Fruit fly (Drosophila melanogaster) whole organism, wandering third instar larva: ENCODE data around the gene CG31360.

ENCODE experiments used
- Abd-B ChIP-seq: fragments of >200 bp; optimal IDR thresholded peaks from 2 replicates; lab custom pipeline; 2017; ENCODE audit warnings: missing biosample characterization, missing genetic modification characterization
- CG32264 ChIP-seq: fragments of 200-800 bp; sonication (Bioruptor generic); optimal IDR thresholded peaks from 2 replicates; lab custom pipeline; 2016; ENCODE audit warnings: missing biosample characterization, missing genetic modification characterization
- CG9705 ChIP-seq: fragments of 200-800 bp; sonication (Bioruptor generic); optimal IDR thresholded peaks from 2 replicates; lab custom pipeline; 2018; ENCODE audit warnings: missing biosample characterization, mild to moderate bottlenecking, missing genetic modification characterization
- Dfd ChIP-seq: fragments of >200 bp; optimal IDR thresholded peaks from 2 replicates; lab custom pipeline; 2017; ENCODE audit warnings: missing biosample characterization, missing genetic modification characterization
- Dif ChIP-seq: fragments of 200-275, 200-300 bp; sonication (Bioruptor generic); optimal IDR thresholded peaks from 2 replicates; lab custom pipeline; 2018; ENCODE audit warnings: missing biosample characterization, missing genetic modification characterization; ENCODE audit not compliant: partially characterized antibody
- GATAd ChIP-seq: sonication (Bioruptor generic); optimal IDR thresholded peaks from 2 replicates; lab custom pipeline; 2016; ENCODE audit warnings: missing biosample characterization, missing genetic modification characterization
- HLH106 ChIP-seq: fragments of 200-800 bp; optimal IDR thresholded peaks from 3 replicates; lab custom pipeline; 2019; ENCODE audit warnings: missing biosample characterization, mild to moderate bottlenecking, missing genetic modification characterization, moderate library complexity
- Hnf4 ChIP-seq: fragments of 200-800 bp; sonication (Bioruptor generic); optimal IDR thresholded peaks from 2 replicates; lab custom pipeline; 2016; ENCODE audit warnings: missing biosample characterization, mild to moderate bottlenecking, missing genetic modification characterization
- Hr78 ChIP-seq: fragments of >200 bp; optimal IDR thresholded peaks from 2 replicates; lab custom pipeline; 2017; ENCODE audit warnings: missing biosample characterization, missing genetic modification characterization
- Hr83 ChIP-seq: fragments of 200-300 bp; sonication (Bioruptor generic); optimal IDR thresholded peaks from 2 replicates; lab custom pipeline; 2016; ENCODE audit warnings: missing biosample characterization, mild to moderate bottlenecking, missing genetic modification characterization, moderate library complexity; ENCODE audit not compliant: poor library complexity, severe bottlenecking
- Jra ChIP-seq: sonication (Bioruptor generic); optimal IDR thresholded peaks from 2 replicates; lab custom pipeline; 2016; ENCODE audit warnings: missing biosample characterization, missing genetic modification characterization
- Mio ChIP-seq: sonication (Bioruptor generic); optimal IDR thresholded peaks from 2 replicates; lab custom pipeline; 2016; ENCODE audit warnings: missing biosample characterization, missing genetic modification characterization
- Myc ChIP-seq: fragments of >200 bp; optimal IDR thresholded peaks from 2 replicates; lab custom pipeline; 2017
- Rel ChIP-seq, 2 experiments: fragments of 200-800 bp; sonication (Bioruptor generic) in 1 of 2; optimal IDR thresholded peaks; 2 replicates in 1 of 2; 3 replicates in 1 of 2; lab custom pipeline; 2016 to 2019; ENCODE audit warnings: mild to moderate bottlenecking in 2 of 2, missing biosample characterization in 2 of 2, missing genetic modification characterization in 2 of 2, moderate library complexity in 1 of 2
- Sp1 ChIP-seq: fragments of 200-800 bp; sonication (Bioruptor generic); optimal IDR thresholded peaks from 3 replicates; lab custom pipeline; 2019; ENCODE audit warnings: missing biosample characterization, mild to moderate bottlenecking, missing genetic modification characterization, moderate library complexity
- br ChIP-seq: fragments of 200-800 bp; sonication (Bioruptor generic); optimal IDR thresholded peaks from 2 replicates; lab custom pipeline; 2016; ENCODE audit warnings: missing biosample characterization, missing genetic modification characterization
- brk ChIP-seq: fragments of 200-800 bp; sonication (Bioruptor generic); optimal IDR thresholded peaks from 2 replicates; lab custom pipeline; 2016; ENCODE audit warnings: missing biosample characterization, mild to moderate bottlenecking, missing genetic modification characterization
- dl ChIP-seq, 2 experiments: fragments of 175-275, 200-275 bp in 1 of 2; fragments of 200-275 bp in 1 of 2; sonication (Bioruptor generic); optimal IDR thresholded peaks; lab custom pipeline; 2018; ENCODE audit warnings: mild to moderate bottlenecking in 2 of 2, missing biosample characterization in 2 of 2, missing genetic modification characterization in 2 of 2, moderate library complexity in 2 of 2; ENCODE audit not compliant: partially characterized antibody in 2 of 2, insufficient read depth in 1 of 2
- dmrt93B ChIP-seq: fragments of 200-800 bp; sonication (Bioruptor generic); optimal IDR thresholded peaks from 2 replicates; lab custom pipeline; 2018; ENCODE audit warnings: missing biosample characterization, mild to moderate bottlenecking, missing genetic modification characterization
- ey ChIP-seq: fragments of 200-800 bp; sonication (Bioruptor generic); optimal IDR thresholded peaks from 2 replicates; lab custom pipeline; 2016; ENCODE audit warnings: missing biosample characterization, missing genetic modification characterization
- foxo ChIP-seq, 2 experiments: fragments of 200-800 bp; sonication (Bioruptor generic); optimal IDR thresholded peaks; 2 replicates in 1 of 2; 3 replicates in 1 of 2; lab custom pipeline; 2016 to 2017; ENCODE audit warnings: missing biosample characterization in 2 of 2, missing genetic modification characterization in 2 of 2
- fru ChIP-seq: fragments of 200-800 bp; sonication (Bioruptor generic); optimal IDR thresholded peaks from 3 replicates; lab custom pipeline; 2016; ENCODE audit warnings: missing biosample characterization, mild to moderate bottlenecking, missing genetic modification characterization
- h ChIP-seq: fragments of 200-800 bp; sonication (Bioruptor generic); optimal IDR thresholded peaks from 3 replicates; lab custom pipeline; 2016; ENCODE audit warnings: missing biosample characterization, mild to moderate bottlenecking, missing genetic modification characterization
- lola ChIP-seq: fragments of >200 bp; optimal IDR thresholded peaks from 2 replicates; lab custom pipeline; 2017; ENCODE audit warnings: missing biosample characterization, missing genetic modification characterization
- pan ChIP-seq: fragments of >200 bp; optimal IDR thresholded peaks from 2 replicates; lab custom pipeline; 2017
- psq ChIP-seq: fragments of 200-800 bp; sonication (Bioruptor generic); optimal IDR thresholded peaks from 3 replicates; lab custom pipeline; 2017; ENCODE audit warnings: missing biosample characterization, mild to moderate bottlenecking, missing genetic modification characterization, moderate library complexity
- rgr ChIP-seq: fragments of 200-800 bp; sonication (Bioruptor generic); optimal IDR thresholded peaks from 3 replicates; lab custom pipeline; 2016; ENCODE audit warnings: missing biosample characterization, mild to moderate bottlenecking, missing genetic modification characterization
- sage ChIP-seq: fragments of 200-800 bp; sonication (Bioruptor generic); optimal IDR thresholded peaks from 2 replicates; lab custom pipeline; 2016; ENCODE audit warnings: missing biosample characterization, mild to moderate bottlenecking, missing genetic modification characterization
- tai ChIP-seq: sonication (Bioruptor generic); optimal IDR thresholded peaks from 2 replicates; lab custom pipeline; 2016; ENCODE audit warnings: missing biosample characterization, missing genetic modification characterization
- usp ChIP-seq: fragments of >200 bp; optimal IDR thresholded peaks from 2 replicates; lab custom pipeline; 2017; ENCODE audit warnings: missing biosample characterization, missing genetic modification characterization
- woc ChIP-seq: sonication (Bioruptor generic); optimal IDR thresholded peaks from 2 replicates; lab custom pipeline; 2016; ENCODE audit warnings: missing biosample characterization, mild to moderate bottlenecking, missing genetic modification characterization

The CG31360 gene

dm6 chr3R:17647444-17647843, 37.5 kb upstream of the CG31360 start, which contains the start of gene CG14322 (continued):
- TF ChIP-seq Hr78 (GFP tag; lab: Kevin White, UChicago) (no peak), fru (GFP tag; lab: Kevin White, UChicago) (no peak), Sp1 (GFP tag; lab: Kevin White, UChicago) (no peak), tai (GFP tag; lab: Kevin White, UChicago) (peak; percentile 23)

dm6 chr3R:17653879-17654278, 31.0 kb upstream of the CG31360 start:
- TF ChIP-seq Hnf4 (GFP tag; lab: Kevin White, UChicago) (no peak), Myc (lab: Kevin White, UChicago) (no peak), usp (no peak), brk (GFP tag; lab: Kevin White, UChicago) (no peak), Hr78 (GFP tag; lab: Kevin White, UChicago) (no peak), fru (GFP tag; lab: Kevin White, UChicago) (no peak), Sp1 (GFP tag; lab: Kevin White, UChicago) (no peak), CG32264 (no peak), dmrt93B (GFP tag; lab: Kevin White, UChicago) (no peak), Hr83 (GFP tag; lab: Kevin White, UChicago) (no peak), woc (GFP tag; lab: Kevin White, UChicago) (no peak), Jra (GFP tag; lab: Kevin White, UChicago) (no peak), psq (GFP tag; lab: Kevin White, UChicago) (no peak), HLH106 (no peak)

dm6 chr3R:17655040-17655439, 29.9 kb upstream of the CG31360 start:
- no peak for TF ChIP-seq brk (GFP tag; lab: Kevin White, UChicago)
- TF ChIP-seq fru (GFP tag; lab: Kevin White, UChicago) = no peak
- TF ChIP-seq h (GFP tag; lab: Kevin White, UChicago) = no peak
- TF ChIP-seq CG9705 (GFP tag; lab: Kevin White, UChicago) = no peak
- TF ChIP-seq ey (GFP tag; lab: Kevin White, UChicago) = no peak
- no peak for TF ChIP-seq Rel (GFP tag; optimal IDR thresholded peaks at IDR 0.05; lab: Kevin White, UChicago)
- TF ChIP-seq Rel (tag; optimal IDR thresholded peaks at IDR 0.05; lab: Kevin White, UChicago) = no peak
- TF ChIP-seq CG32264 = no peak
- no peak for TF ChIP-seq Dif
- no peak for TF ChIP-seq dl (GFP tag; optimal IDR thresholded peaks at IDR 0.05; lab: Kevin White, UChicago; ENCODE audit: insufficient read depth in 1 of 2, partially characterized antibody in 2 of 2)
- no peak for TF ChIP-seq lola (GFP tag; lab: Kevin White, UChicago)
- TF ChIP-seq br (GFP tag; lab: Kevin White, UChicago) = no peak
- TF ChIP-seq usp = no peak
- no peak for TF ChIP-seq tai (GFP tag; lab: Kevin White, UChicago)
- no peak for TF ChIP-seq rgr
- no peak for TF ChIP-seq Hr83 (GFP tag; lab: Kevin White, UChicago)
- no peak for TF ChIP-seq Sp1 (GFP tag; lab: Kevin White, UChicago)
- no peak for TF ChIP-seq sage (GFP tag; lab: Kevin White, UChicago)
- TF ChIP-seq, all 38 proteins: peak for 0

- TF ChIP-seq Hr83 (GFP tag; lab: Kevin White, UChicago) (no peak), HLH106 (no peak), pan (no peak), dmrt93B (GFP tag; lab: Kevin White, UChicago) (no peak), sage (GFP tag; lab: Kevin White, UChicago) (no peak)
Observed at dm6 chr3R:17656923-17657322, 28.0 kb upstream of the CG31360 start.

dm6 chr3R:17666061-17666796, 18.7 kb upstream of the CG31360 start:
- TF ChIP-seq ey (GFP tag; lab: Kevin White, UChicago) = no peak
- peak in 1 of 2 experiments; percentile 14 for TF ChIP-seq dl (GFP tag; optimal IDR thresholded peaks at IDR 0.05; lab: Kevin White, UChicago; ENCODE audit: insufficient read depth in 1 of 2, partially characterized antibody in 2 of 2)
- no peak for TF ChIP-seq CG32264
- TF ChIP-seq, all 38 proteins: peak for 1

dm6 chr3R:17666797-17667156, 18.1 kb upstream of the CG31360 start:
- TF ChIP-seq foxo (GFP tag; optimal IDR thresholded peaks at IDR 0.05; lab: Kevin White, UChicago) (no peak), dmrt93B (GFP tag; lab: Kevin White, UChicago) (no peak), HLH106 (no peak), ey (GFP tag; lab: Kevin White, UChicago) (no peak), Rel (GFP tag; optimal IDR thresholded peaks at IDR 0.05; lab: Kevin White, UChicago) (no peak), Rel (tag; optimal IDR thresholded peaks at IDR 0.05; lab: Kevin White, UChicago) (no peak), Sp1 (GFP tag; lab: Kevin White, UChicago) (no peak), brk (GFP tag; lab: Kevin White, UChicago) (no peak), Myc (lab: Kevin White, UChicago) (no peak), usp (no peak), GATAd (GFP tag; lab: Kevin White, UChicago) (no peak), h (GFP tag; lab: Kevin White, UChicago) (no peak), Dfd (GFP tag; lab: Kevin White, UChicago) (no peak), Hr78 (GFP tag; lab: Kevin White, UChicago) (no peak), lola (GFP tag; lab: Kevin White, UChicago) (no peak), sage (GFP tag; lab: Kevin White, UChicago) (no peak), CG9705 (GFP tag; lab: Kevin White, UChicago) (no peak), Mio (GFP tag; lab: Kevin White, UChicago) (no peak), Abd-B (GFP tag; lab: Kevin White, UChicago) (no peak), woc (GFP tag; lab: Kevin White, UChicago) (no peak)
